Fruit fly (Drosophila melanogaster) whole organism, embryonic: Measurements from ENCODE around the gene CG43389.

Experiments
- CG10147 ChIP-seq: fragments of 200-800 bp; sonication (Bioruptor generic); optimal IDR thresholded peaks from 2 replicates; lab custom pipeline; 2019; ENCODE audit warnings: missing biosample characterization, mild to moderate bottlenecking, missing genetic modification characterization, moderate library complexity
- CG10366 ChIP-seq: fragments of 200-800 bp; sonication (Bioruptor generic); IDR thresholded peaks from 2 replicates; pipeline ENCODE4 v1.3.6; 2022; ENCODE audit warnings: missing biosample characterization, missing genetic modification characterization
- CG11247 ChIP-seq: fragments of 200-800 bp; sonication (Bioruptor generic); IDR thresholded peaks from 2 replicates; pipeline ENCODE4 v1.3.6; 2022; ENCODE audit warnings: missing biosample characterization, missing genetic modification characterization
- CG12236 ChIP-seq: fragments of 200-800 bp; sonication (Bioruptor generic); optimal IDR thresholded peaks from 2 replicates; lab custom pipeline; 2016; ENCODE audit warnings: missing biosample characterization, missing genetic modification characterization
- CG12391 ChIP-seq: fragments of 200-800 bp; sonication (Bioruptor generic); optimal IDR thresholded peaks from 3 replicates; lab custom pipeline; 2018; ENCODE audit warnings: missing biosample characterization, mild to moderate bottlenecking, missing genetic modification characterization, moderate library complexity
- CG14965 ChIP-seq: fragments of 200-800 bp; sonication (Bioruptor generic); optimal IDR thresholded peaks from 2 replicates; lab custom pipeline; 2016; ENCODE audit warnings: missing biosample characterization, missing genetic modification characterization, borderline replicate concordance
- CG1529 ChIP-seq: fragments of 200-800 bp; sonication (Bioruptor generic); optimal IDR thresholded peaks from 3 replicates; lab custom pipeline; 2018; ENCODE audit warnings: missing biosample characterization, missing genetic modification characterization
- CG16779 ChIP-seq: fragments of 200-800 bp; sonication (Bioruptor generic); IDR thresholded peaks from 2 replicates; pipeline ENCODE4 v1.3.6; 2022; ENCODE audit warnings: missing biosample characterization, missing genetic modification characterization
- CG17568 ChIP-seq: fragments of 200-800 bp; sonication (Bioruptor generic); optimal IDR thresholded peaks from 2 replicates; lab custom pipeline; 2018; ENCODE audit warnings: missing biosample characterization, mild to moderate bottlenecking, missing genetic modification characterization, moderate library complexity
- CG31365 ChIP-seq: fragments of 200-800 bp; sonication (Bioruptor generic); optimal IDR thresholded peaks from 2 replicates; lab custom pipeline; 2018; ENCODE audit warnings: missing biosample characterization, mild to moderate bottlenecking, missing genetic modification characterization
- CG31441 ChIP-seq: fragments of 200-800 bp; sonication (Bioruptor generic); IDR thresholded peaks from 2 replicates; pipeline ENCODE4 v1.3.6; 2022; ENCODE audit warnings: missing biosample characterization, missing genetic modification characterization
- CG4404 ChIP-seq: fragments of 200-800 bp; sonication (Bioruptor generic); IDR thresholded peaks from 2 replicates; pipeline ENCODE4 v1.3.6; 2022; ENCODE audit warnings: missing biosample characterization, missing genetic modification characterization
- CG6272 ChIP-seq: fragments of 200-800 bp; sonication (Bioruptor generic); IDR thresholded peaks from 2 replicates; pipeline ENCODE4 v1.3.6; 2022; ENCODE audit warnings: missing biosample characterization, missing genetic modification characterization
- CG6689 ChIP-seq: fragments of 200-800 bp; sonication (Bioruptor generic); IDR thresholded peaks from 2 replicates; pipeline ENCODE4 v1.3.6; 2022; ENCODE audit warnings: missing biosample characterization, missing genetic modification characterization
- CG7271 ChIP-seq: fragments of 200-800 bp; sonication (Bioruptor generic); optimal IDR thresholded peaks from 2 replicates; lab custom pipeline; 2018; ENCODE audit warnings: missing biosample characterization, mild to moderate bottlenecking, missing genetic modification characterization, moderate library complexity
- CG8089 ChIP-seq: fragments of 200-800 bp; sonication (Bioruptor generic); optimal IDR thresholded peaks from 3 replicates; lab custom pipeline; 2016; ENCODE audit warnings: missing biosample characterization, missing genetic modification characterization
- CG8388 ChIP-seq: fragments of 200-800 bp; sonication (Bioruptor generic); optimal IDR thresholded peaks from 2 replicates; lab custom pipeline; 2019; ENCODE audit warnings: missing biosample characterization, mild to moderate bottlenecking, missing genetic modification characterization, moderate library complexity
- CG8478 ChIP-seq: fragments of >200 bp; optimal IDR thresholded peaks from 2 replicates; lab custom pipeline; 2018
- CG9609 ChIP-seq: fragments of 200-800 bp; sonication (Bioruptor generic); optimal IDR thresholded peaks from 3 replicates; lab custom pipeline; 2016; ENCODE audit warnings: missing biosample characterization, missing genetic modification characterization
- CoRest ChIP-seq: fragments of 200-800 bp; sonication (Bioruptor generic); optimal IDR thresholded peaks from 3 replicates; lab custom pipeline; 2018; ENCODE audit warnings: missing biosample characterization, mild to moderate bottlenecking, missing genetic modification characterization, moderate library complexity
- Dfd ChIP-seq, 2 experiments: fragments of >200 bp; optimal IDR thresholded peaks; 2 replicates each; lab custom pipeline; 2017; ENCODE audit warnings: missing biosample characterization in 2 of 2, missing genetic modification characterization in 2 of 2
- Dip3 ChIP-seq: fragments of 200-800 bp; sonication (Bioruptor generic); optimal IDR thresholded peaks from 3 replicates; lab custom pipeline; 2016; ENCODE audit warnings: missing biosample characterization, missing genetic modification characterization
- E2f2 ChIP-seq: fragments of 200-800 bp; sonication (Bioruptor generic); IDR thresholded peaks from 2 replicates; pipeline ENCODE4 v1.3.6; 2022; ENCODE audit warnings: missing biosample characterization, missing genetic modification characterization
- Fer3 ChIP-seq: fragments of 200-800 bp; sonication (Bioruptor generic); optimal IDR thresholded peaks from 2 replicates; lab custom pipeline; 2018; ENCODE audit warnings: missing biosample characterization, mild to moderate bottlenecking, missing genetic modification characterization, moderate library complexity
- H15 ChIP-seq: fragments of 200-800 bp; sonication (Bioruptor generic); IDR thresholded peaks from 3 replicates; pipeline ENCODE4 v1.3.6; 2022; ENCODE audit warnings: missing biosample characterization, missing genetic modification characterization
- Lpt ChIP-seq: fragments of >200 bp; optimal IDR thresholded peaks from 2 replicates; lab custom pipeline; 2018; ENCODE audit warnings: missing biosample characterization, missing genetic modification characterization
- Neu2 ChIP-seq: fragments of 200-800 bp; sonication (Bioruptor generic); optimal IDR thresholded peaks from 3 replicates; lab custom pipeline; 2016; ENCODE audit warnings: missing biosample characterization, missing genetic modification characterization, borderline replicate concordance
- PHDP ChIP-seq: fragments of 200-800 bp; sonication (Bioruptor generic); optimal IDR thresholded peaks from 3 replicates; lab custom pipeline; 2018; ENCODE audit warnings: missing biosample characterization, mild to moderate bottlenecking, missing genetic modification characterization, moderate library complexity
- Side ChIP-seq: fragments of 200-800 bp; sonication (Bioruptor generic); optimal IDR thresholded peaks from 2 replicates; lab custom pipeline; 2016; ENCODE audit warnings: missing biosample characterization, missing genetic modification characterization
- Trl ChIP-seq, 3 experiments: fragments of >200 bp in 2 of 3; fragments of 200-800 bp in 1 of 3; sonication (Bioruptor generic) in 1 of 3; optimal IDR thresholded peaks; 2 replicates in 1 of 3; 3 replicates in 2 of 3; lab custom pipeline; 2016 to 2017; ENCODE audit warnings: missing biosample characterization in 1 of 3, missing genetic modification characterization in 1 of 3
- bigmax ChIP-seq: fragments of 200-800 bp; sonication (Bioruptor generic); optimal IDR thresholded peaks from 2 replicates; lab custom pipeline; 2018; ENCODE audit warnings: missing biosample characterization, mild to moderate bottlenecking, missing genetic modification characterization
- cad ChIP-seq: fragments of >200 bp; optimal IDR thresholded peaks from 2 replicates; lab custom pipeline; 2017; ENCODE audit warnings: missing biosample characterization, missing genetic modification characterization
- caup ChIP-seq: fragments of 200-800 bp; sonication (Bioruptor generic); optimal IDR thresholded peaks from 3 replicates; lab custom pipeline; 2017; ENCODE audit warnings: missing biosample characterization, mild to moderate bottlenecking, missing genetic modification characterization, moderate library complexity; ENCODE audit not compliant: severe bottlenecking
- crp ChIP-seq, 2 experiments: fragments of 200-800 bp; sonication (Bioruptor generic); optimal IDR thresholded peaks; 2 replicates in 1 of 2; 3 replicates in 1 of 2; lab custom pipeline; 2017; ENCODE audit warnings: missing biosample characterization in 2 of 2, missing genetic modification characterization in 2 of 2, mild to moderate bottlenecking in 1 of 2, moderate library complexity in 1 of 2
- da ChIP-seq: fragments of 200-800 bp; sonication (Bioruptor generic); optimal IDR thresholded peaks from 2 replicates; lab custom pipeline; 2016; ENCODE audit warnings: missing biosample characterization, missing genetic modification characterization
- dmrt11E ChIP-seq: fragments of 200-800 bp; sonication (Bioruptor generic); optimal IDR thresholded peaks from 3 replicates; lab custom pipeline; 2018; ENCODE audit warnings: missing biosample characterization, mild to moderate bottlenecking, missing genetic modification characterization, moderate library complexity
- ems ChIP-seq: fragments of 200-800 bp; sonication (Bioruptor generic); optimal IDR thresholded peaks from 3 replicates; lab custom pipeline; 2016; ENCODE audit warnings: missing biosample characterization, missing genetic modification characterization
- en ChIP-seq: fragments of 200-800 bp; sonication (Bioruptor generic); optimal IDR thresholded peaks from 2 replicates; lab custom pipeline; 2016; ENCODE audit warnings: missing biosample characterization, missing genetic modification characterization
- fru ChIP-seq: fragments of >200 bp; optimal IDR thresholded peaks from 2 replicates; lab custom pipeline; 2017
- gce ChIP-seq: fragments of 200-800 bp; sonication (Bioruptor generic); IDR thresholded peaks from 3 replicates; pipeline ENCODE4 v1.3.6; 2022; ENCODE audit warnings: missing biosample characterization, missing genetic modification characterization
- jing ChIP-seq: fragments of 200-800 bp; sonication (Bioruptor generic); optimal IDR thresholded peaks from 2 replicates; lab custom pipeline; 2018; ENCODE audit warnings: missing biosample characterization, mild to moderate bottlenecking, missing genetic modification characterization
- kay ChIP-seq: fragments of 200-800 bp; sonication (Bioruptor generic); optimal IDR thresholded peaks from 2 replicates; lab custom pipeline; 2016; ENCODE audit warnings: missing biosample characterization, missing genetic modification characterization
- lov ChIP-seq, 2 experiments: fragments of 200-800 bp in 1 of 2; fragments of >200 bp in 1 of 2; sonication (Bioruptor generic) in 1 of 2; IDR thresholded peaks in 1 of 2; optimal IDR thresholded peaks in 1 of 2; 2 replicates in 1 of 2; 3 replicates in 1 of 2; pipeline versions ENCODE4 v1.3.6 to Lab custom; 2017 to 2022; ENCODE audit warnings: missing biosample characterization in 1 of 2, missing genetic modification characterization in 1 of 2
- mam ChIP-seq: fragments of 200-800 bp; sonication (Bioruptor generic); optimal IDR thresholded peaks from 3 replicates; lab custom pipeline; 2016; ENCODE audit warnings: missing biosample characterization, missing genetic modification characterization
- peb ChIP-seq: fragments of 200-800 bp; sonication (Bioruptor generic); IDR thresholded peaks from 2 replicates; pipeline ENCODE4 v1.3.6; 2022; ENCODE audit warnings: missing biosample characterization, missing genetic modification characterization
- pnt ChIP-seq: fragments of 200-800 bp; sonication (Bioruptor generic); optimal IDR thresholded peaks from 3 replicates; lab custom pipeline; 2016; ENCODE audit warnings: missing biosample characterization, missing genetic modification characterization
- ro ChIP-seq: fragments of 200-800 bp; sonication (Bioruptor generic); IDR thresholded peaks from 2 replicates; pipeline ENCODE4 v1.3.6; 2022; ENCODE audit warnings: missing biosample characterization, missing genetic modification characterization
- row ChIP-seq: fragments of 200-800 bp; sonication (Bioruptor generic); IDR thresholded peaks from 3 replicates; pipeline ENCODE4 v1.3.6; 2022; ENCODE audit warnings: missing biosample characterization, missing genetic modification characterization
- stwl ChIP-seq: fragments of 200-800 bp; sonication (Bioruptor generic); optimal IDR thresholded peaks from 3 replicates; lab custom pipeline; 2018; ENCODE audit warnings: missing biosample characterization, mild to moderate bottlenecking, missing genetic modification characterization, moderate library complexity
- toy ChIP-seq: fragments of 200-800 bp; sonication (Bioruptor generic); IDR thresholded peaks from 2 replicates; pipeline ENCODE4 v1.3.6; 2022; ENCODE audit warnings: missing biosample characterization, missing genetic modification characterization

The CG43389 gene

dm6 chr3L:3239033-3239752 lies 8.6 kb upstream of the CG43389 start, which contains the start of gene CG17746 (continued):
- TF ChIP-seq jing (GFP tag; lab: Kevin White, UChicago) (no peak), CoRest (peak; percentile 60), da (peak; percentile 25), H15 (GFP tag; lab: Robert Waterston, UW) (no peak), CG31365 (tag; lab: Kevin White, UChicago) (peak; percentile 35), CG12236 (GFP tag; lab: Kevin White, UChicago) (no peak), E2f2 (peak; percentile 99), ro (GFP tag; lab: Robert Waterston, UW) (no peak), cad (no peak), ems (GFP tag; lab: Kevin White, UChicago) (peak; percentile 48), dmrt11E (tag; lab: Kevin White, UChicago) (no peak), row (GFP tag; lab: Robert Waterston, UW) (no peak), Side (GFP tag; lab: Kevin White, UChicago) (peak; percentile 56), CG16779 (no peak), Lpt (GFP tag; lab: Kevin White, UChicago) (no peak), CG8478 (no peak), CG6689 (GFP tag; lab: Robert Waterston, UW) (no peak), CG17568 (GFP tag; lab: Kevin White, UChicago) (no peak), CG11247 (GFP tag; lab: Robert Waterston, UW) (no peak), CG31441 (GFP tag; lab: Robert Waterston, UW) (no peak), fru (lab: Kevin White, UChicago) (no peak), caup (GFP tag; lab: Kevin White, UChicago) (peak; percentile 18), CG8089 (GFP tag; lab: Kevin White, UChicago) (no peak), Dfd (GFP tag; optimal IDR thresholded peaks at IDR 0.05; lab: Kevin White, UChicago) (no peak), CG10147 (no peak), peb (GFP tag; lab: Robert Waterston, UW) (no peak), Trl (optimal IDR thresholded peaks at IDR 0.05; lab: Kevin White, UChicago) (peak in 1 of 2 experiments; percentile 10), Trl (GFP tag; optimal IDR thresholded peaks at IDR 0.05; lab: Kevin White, UChicago) (peak; percentile 38), CG1529 (GFP tag; lab: Kevin White, UChicago) (no peak), bigmax (GFP tag; lab: Kevin White, UChicago) (no peak), crp (GFP tag; optimal IDR thresholded peaks at IDR 0.05; lab: Kevin White, UChicago) (no peak), Dip3 (peak; percentile 50), CG12391 (tag; lab: Kevin White, UChicago) (peak; percentile 32), CG14965 (GFP tag; lab: Kevin White, UChicago) (no peak), CG7271 (no peak), CG10366 (GFP tag; lab: Robert Waterston, UW) (no peak), stwl (peak; percentile 100), PHDP (tag; lab: Kevin White, UChicago) (no peak), CG9609 (no peak), mam (GFP tag; lab: Kevin White, UChicago) (peak; percentile 76), pnt (GFP tag; lab: Kevin White, UChicago) (peak; percentile 2), CG8388 (GFP tag; lab: Kevin White, UChicago) (no peak), Neu2 (GFP tag; lab: Kevin White, UChicago) (no peak), kay (GFP tag; lab: Kevin White, UChicago) (peak; percentile 43), CG6272 (GFP tag; lab: Robert Waterston, UW) (no peak), en (GFP tag; lab: Kevin White, UChicago) (no peak), toy (GFP tag; lab: Robert Waterston, UW) (no peak), lov (optimal IDR thresholded peaks at IDR 0.05; lab: Kevin White, UChicago) (no peak), lov (GFP tag; IDR thresholded peaks at IDR 0.05; lab: Robert Waterston, UW) (no peak), gce (GFP tag; lab: Robert Waterston, UW) (no peak), CG4404 (GFP tag; lab: Robert Waterston, UW) (no peak), Fer3 (tag; lab: Kevin White, UChicago) (no peak)
